Fruit fly (Drosophila melanogaster) whole organism, embryonic: ENCODE data around the gene CG17778.
A peak's percentile ranks its signal among the peaks of the same experiment; 100 is the strongest.

Source experiments
- Ada2b ChIP-seq: fragments of 200-800 bp; sonication (Bioruptor generic); IDR thresholded peaks from 2 replicates; pipeline ENCODE4 v1.3.6; 2022; ENCODE audit warnings: missing biosample characterization, missing genetic modification characterization
- Asciz ChIP-seq: fragments of 200-800 bp; sonication (Bioruptor generic); optimal IDR thresholded peaks from 2 replicates; lab custom pipeline; 2017; ENCODE audit warnings: missing biosample characterization, mild to moderate bottlenecking, missing genetic modification characterization, missing genetic modification reagents
- B-H1 ChIP-seq: fragments of 200-800 bp; sonication (Bioruptor generic); IDR thresholded peaks from 3 replicates; pipeline ENCODE4 v1.3.6; 2022; ENCODE audit warnings: missing biosample characterization, missing genetic modification characterization
- BEAF-32 ChIP-seq: fragments of 200-800 bp; sonication (Bioruptor generic); optimal IDR thresholded peaks from 3 replicates; lab custom pipeline; 2017; ENCODE audit warnings: missing biosample characterization, missing genetic modification characterization, mild to moderate bottlenecking, moderate library complexity, missing genetic modification reagents
- C15 ChIP-seq: fragments of 200-800 bp; sonication (Bioruptor generic); IDR thresholded peaks from 3 replicates; pipeline ENCODE4 v1.3.6; 2022; ENCODE audit warnings: missing biosample characterization, missing genetic modification characterization
- CG10543 ChIP-seq: fragments of 200-800 bp; sonication (Bioruptor generic); optimal IDR thresholded peaks from 3 replicates; lab custom pipeline; 2017; ENCODE audit warnings: missing biosample characterization, mild to moderate bottlenecking, missing genetic modification characterization, moderate library complexity
- CG11398 ChIP-seq: fragments of 200-800 bp; sonication (Bioruptor generic); optimal IDR thresholded peaks from 2 replicates; lab custom pipeline; 2016; ENCODE audit warnings: missing biosample characterization, missing genetic modification characterization
- CG11560 ChIP-seq: fragments of 200-800 bp; sonication (Bioruptor generic); IDR thresholded peaks from 3 replicates; pipeline ENCODE4 v1.3.6; 2022; ENCODE audit warnings: missing biosample characterization, missing genetic modification characterization
- CG11695 ChIP-seq: fragments of 200-800 bp; sonication (Bioruptor generic); IDR thresholded peaks from 3 replicates; pipeline ENCODE4 v1.3.6; 2022; ENCODE audit warnings: missing biosample characterization, missing genetic modification characterization
- CG13775 ChIP-seq: fragments of 200-800 bp; sonication (Bioruptor generic); optimal IDR thresholded peaks from 3 replicates; lab custom pipeline; 2017; ENCODE audit warnings: missing biosample characterization, mild to moderate bottlenecking, missing genetic modification characterization
- CG13894 ChIP-seq: fragments of 200-800 bp; sonication (Bioruptor generic); optimal IDR thresholded peaks from 3 replicates; lab custom pipeline; 2018; ENCODE audit warnings: missing biosample characterization, mild to moderate bottlenecking, missing genetic modification characterization, moderate library complexity
- CG14965 ChIP-seq: fragments of 200-800 bp; sonication (Bioruptor generic); optimal IDR thresholded peaks from 2 replicates; lab custom pipeline; 2016; ENCODE audit warnings: missing biosample characterization, missing genetic modification characterization, borderline replicate concordance
- CG16815 ChIP-seq: fragments of 200-800 bp; sonication (Bioruptor generic); optimal IDR thresholded peaks from 3 replicates; lab custom pipeline; 2017; ENCODE audit warnings: missing biosample characterization, mild to moderate bottlenecking, missing genetic modification characterization
- CG18764 ChIP-seq: fragments of 200-800 bp; sonication (Bioruptor generic); optimal IDR thresholded peaks from 3 replicates; lab custom pipeline; 2016; ENCODE audit warnings: missing biosample characterization, missing genetic modification characterization
- CG2120 ChIP-seq: fragments of 200-800 bp; sonication (Bioruptor generic); optimal IDR thresholded peaks from 3 replicates; lab custom pipeline; 2016; ENCODE audit warnings: missing biosample characterization, missing genetic modification characterization
- CG31441 ChIP-seq: fragments of 200-800 bp; sonication (Bioruptor generic); IDR thresholded peaks from 2 replicates; pipeline ENCODE4 v1.3.6; 2022; ENCODE audit warnings: missing biosample characterization, missing genetic modification characterization
- CG32767 ChIP-seq: fragments of 200-800 bp; sonication (Bioruptor generic); IDR thresholded peaks from 2 replicates; pipeline ENCODE4 v1.3.6; 2022; ENCODE audit warnings: missing biosample characterization, missing genetic modification characterization
- CG32772 ChIP-seq: fragments of 200-800 bp; sonication (Bioruptor generic); IDR thresholded peaks from 2 replicates; pipeline ENCODE4 v1.3.6; 2022; ENCODE audit warnings: missing biosample characterization, missing genetic modification characterization
- CG4328 ChIP-seq: fragments of 200-800 bp; sonication (Bioruptor generic); optimal IDR thresholded peaks from 3 replicates; lab custom pipeline; 2017; ENCODE audit warnings: missing biosample characterization, missing genetic modification reagents, missing genetic modification characterization
- CG4404 ChIP-seq: fragments of 200-800 bp; sonication (Bioruptor generic); IDR thresholded peaks from 2 replicates; pipeline ENCODE4 v1.3.6; 2022; ENCODE audit warnings: missing biosample characterization, missing genetic modification characterization
- CG4854 ChIP-seq: fragments of 200-800 bp; sonication (Bioruptor generic); optimal IDR thresholded peaks from 2 replicates; lab custom pipeline; 2016; ENCODE audit warnings: missing biosample characterization, missing genetic modification characterization, inconsistent platforms
- CG7987 ChIP-seq: fragments of 200-800 bp; sonication (Bioruptor generic); optimal IDR thresholded peaks from 2 replicates; lab custom pipeline; 2018; ENCODE audit warnings: missing biosample characterization, mild to moderate bottlenecking, missing genetic modification characterization, moderate library complexity
- CG8924 ChIP-seq: fragments of 200-800 bp; optimal IDR thresholded peaks from 3 replicates; lab custom pipeline; 2019; ENCODE audit warnings: missing biosample characterization, mild to moderate bottlenecking, missing genetic modification characterization, moderate library complexity
- CG9797 ChIP-seq: fragments of 200-800 bp; sonication (Bioruptor generic); optimal IDR thresholded peaks from 3 replicates; lab custom pipeline; 2018; ENCODE audit warnings: missing biosample characterization, mild to moderate bottlenecking, missing genetic modification characterization
- CoRest ChIP-seq: fragments of 200-800 bp; sonication (Bioruptor generic); optimal IDR thresholded peaks from 3 replicates; lab custom pipeline; 2018; ENCODE audit warnings: missing biosample characterization, mild to moderate bottlenecking, missing genetic modification characterization, moderate library complexity
- D19B ChIP-seq: fragments of 200-800 bp; sonication (Bioruptor generic); optimal IDR thresholded peaks from 2 replicates; lab custom pipeline; 2017; ENCODE audit warnings: missing biosample characterization, mild to moderate bottlenecking, missing genetic modification characterization
- Doc3 ChIP-seq: fragments of 200-800 bp; sonication (Bioruptor generic); IDR thresholded peaks from 3 replicates; pipeline ENCODE4 v1.3.6; 2022; ENCODE audit warnings: missing biosample characterization, missing genetic modification characterization; ENCODE audit not compliant: partially characterized antibody
- Hmr ChIP-seq: fragments of 200-800 bp; sonication (Bioruptor generic); optimal IDR thresholded peaks from 3 replicates; lab custom pipeline; 2017; ENCODE audit warnings: mild to moderate bottlenecking, missing biosample characterization, missing genetic modification reagents, missing genetic modification characterization
- Hr39 ChIP-seq: fragments of >200 bp; optimal IDR thresholded peaks from 2 replicates; lab custom pipeline; 2017
- Hsf ChIP-seq: fragments of 200-800 bp; sonication (Bioruptor generic); optimal IDR thresholded peaks from 3 replicates; lab custom pipeline; 2016; ENCODE audit warnings: missing biosample characterization, missing genetic modification characterization
- Max ChIP-seq: fragments of 200-800 bp; sonication (Bioruptor generic); optimal IDR thresholded peaks from 2 replicates; lab custom pipeline; 2016; ENCODE audit warnings: missing biosample characterization, mild to moderate bottlenecking, missing genetic modification characterization
- Med ChIP-seq: fragments of 200-800 bp; sonication (Bioruptor generic); peaks from one replicate; lab custom pipeline; 2016; ENCODE audit warnings: missing biosample characterization, missing genetic modification characterization, mild to moderate bottlenecking, inconsistent platforms, moderate library complexity
- Mes4 ChIP-seq: fragments of 200-800 bp; sonication (Bioruptor generic); optimal IDR thresholded peaks from 2 replicates; lab custom pipeline; 2016; ENCODE audit warnings: missing biosample characterization, missing genetic modification characterization
- Nf-YA ChIP-seq: fragments of 200-800 bp; sonication (Bioruptor generic); IDR thresholded peaks from 2 replicates; pipeline ENCODE4 v1.3.6; 2022; ENCODE audit warnings: missing biosample characterization, missing genetic modification characterization
- cg ChIP-seq: fragments of 200-800 bp; sonication (Bioruptor generic); optimal IDR thresholded peaks from 3 replicates; lab custom pipeline; 2019; ENCODE audit warnings: missing biosample characterization, mild to moderate bottlenecking, missing genetic modification characterization, moderate library complexity
- cwo ChIP-seq: fragments of 200-800 bp; sonication (Bioruptor generic); optimal IDR thresholded peaks from 3 replicates; lab custom pipeline; 2017; ENCODE audit warnings: missing biosample characterization, missing genetic modification characterization, mild to moderate bottlenecking, moderate library complexity, missing genetic modification reagents
- dm ChIP-seq: fragments of 200-800 bp; sonication (Bioruptor generic); optimal IDR thresholded peaks from 3 replicates; lab custom pipeline; 2016; ENCODE audit warnings: missing biosample characterization, missing genetic modification characterization
- exex ChIP-seq: fragments of 200-800 bp; sonication (Bioruptor generic); optimal IDR thresholded peaks from 4 replicates; lab custom pipeline; 2018; ENCODE audit warnings: missing biosample characterization, mild to moderate bottlenecking, missing genetic modification characterization, moderate library complexity
- gem ChIP-seq: fragments of 200-800 bp; sonication (Bioruptor generic); optimal IDR thresholded peaks from 2 replicates; lab custom pipeline; 2019; ENCODE audit warnings: missing biosample characterization, mild to moderate bottlenecking, missing genetic modification characterization, moderate library complexity
- her ChIP-seq: fragments of 200-800 bp; sonication (Bioruptor generic); optimal IDR thresholded peaks from 2 replicates; lab custom pipeline; 2016; ENCODE audit warnings: missing biosample characterization, missing genetic modification characterization
- inv ChIP-seq: fragments of 200-800 bp; sonication (Bioruptor generic); IDR thresholded peaks from 2 replicates; pipeline ENCODE4 v1.3.6; 2022; ENCODE audit warnings: missing biosample characterization, missing genetic modification characterization; ENCODE audit not compliant: partially characterized antibody
- nom ChIP-seq: fragments of 200-800 bp; sonication (Bioruptor generic); optimal IDR thresholded peaks from 2 replicates; lab custom pipeline; 2017; ENCODE audit warnings: missing biosample characterization, missing genetic modification characterization, mild to moderate bottlenecking, moderate library complexity, missing genetic modification reagents
- onecut ChIP-seq: fragments of 200-800 bp; sonication (Bioruptor generic); IDR thresholded peaks from 2 replicates; pipeline ENCODE4 v1.3.6; 2022; ENCODE audit warnings: missing biosample characterization, missing genetic modification characterization
- pb ChIP-seq: fragments of 200-800 bp; sonication (Bioruptor generic); optimal IDR thresholded peaks from 3 replicates; lab custom pipeline; 2016; ENCODE audit warnings: missing biosample characterization, missing genetic modification characterization
- peb ChIP-seq: fragments of 200-800 bp; sonication (Bioruptor generic); IDR thresholded peaks from 2 replicates; pipeline ENCODE4 v1.3.6; 2022; ENCODE audit warnings: missing biosample characterization, missing genetic modification characterization
- ranshi ChIP-seq: fragments of 200-800 bp; sonication (Bioruptor generic); IDR thresholded peaks from 2 replicates; pipeline ENCODE4 v1.3.6; 2022; ENCODE audit warnings: missing biosample characterization, missing genetic modification characterization
- sc ChIP-seq, 3 experiments: fragments of >200 bp in 2 of 3; fragments of 200-800 bp in 1 of 3; sonication (Bioruptor generic) in 1 of 3; optimal IDR thresholded peaks; 2 replicates in 2 of 3; 3 replicates in 1 of 3; lab custom pipeline; 2017; ENCODE audit warnings: mild to moderate bottlenecking in 1 of 3, missing biosample characterization in 1 of 3, missing genetic modification characterization in 1 of 3, missing genetic modification reagents in 1 of 3
- sens-2 ChIP-seq: fragments of 200-800 bp; sonication (Bioruptor generic); IDR thresholded peaks from 2 replicates; pipeline ENCODE4 v1.3.6; 2022; ENCODE audit warnings: missing biosample characterization, missing genetic modification characterization
- tll ChIP-seq, 2 experiments: fragments of 200-800 bp in 1 of 2; fragments of >200 bp in 1 of 2; sonication (Bioruptor generic) in 1 of 2; optimal IDR thresholded peaks; 2 replicates each; lab custom pipeline; 2017 to 2019; ENCODE audit warnings: missing biosample characterization in 2 of 2, missing genetic modification characterization in 2 of 2, mild to moderate bottlenecking in 1 of 2, moderate library complexity in 1 of 2
- yki ChIP-seq: fragments of >200 bp; optimal IDR thresholded peaks from 3 replicates; lab custom pipeline; 2018
- zf30C ChIP-seq: fragments of 200-800 bp; sonication (Bioruptor generic); optimal IDR thresholded peaks from 3 replicates; lab custom pipeline; 2018; ENCODE audit warnings: missing biosample characterization, mild to moderate bottlenecking, missing genetic modification characterization

Gene CG17778

DNA sequence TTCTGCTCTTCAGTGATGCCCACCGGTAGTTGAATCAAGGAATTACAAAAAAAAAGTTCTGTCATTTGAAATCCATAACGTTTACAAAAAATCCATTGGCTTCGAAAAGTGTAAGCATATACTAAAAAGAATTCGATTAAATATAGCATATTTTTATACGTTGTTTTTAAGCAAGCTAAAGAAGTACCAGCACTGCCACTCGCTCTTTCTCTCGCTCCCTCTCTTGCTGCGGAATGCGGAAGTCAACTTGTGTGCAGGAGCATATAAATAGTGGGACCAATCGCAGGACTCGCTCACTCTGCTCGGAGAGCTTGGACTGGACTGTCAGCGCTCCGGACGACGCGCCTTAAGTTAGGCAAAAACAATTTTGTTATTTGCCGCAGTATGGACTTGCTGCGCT lies at the start of gene CG17778 (continued):
- no peak for TF ChIP-seq CG9797 (GFP tag; lab: Kevin White, UChicago)
- TF ChIP-seq CG16815 (GFP tag; lab: Kevin White, UChicago), result no peak
- TF ChIP-seq Hsf (GFP tag; lab: Kevin White, UChicago), result no peak
- no peak for TF ChIP-seq CG13894
- TF ChIP-seq CG32772, result no peak
- peak; percentile 75 for TF ChIP-seq Med (GFP tag; lab: Kevin White, UChicago)
- TF ChIP-seq CG11560 (tag; lab: Robert Waterston, UW), result no peak
- TF ChIP-seq dm (GFP tag; lab: Kevin White, UChicago), result no peak
- no peak for TF ChIP-seq CG18764 (GFP tag; lab: Kevin White, UChicago)
- TF ChIP-seq BEAF-32 (GFP tag; lab: Kevin White, UChicago), result no peak
- TF ChIP-seq pb (GFP tag; lab: Kevin White, UChicago), result no peak
- TF ChIP-seq Max, result no peak
- no peak for TF ChIP-seq inv (GFP tag; lab: Robert Waterston, UW)
- TF ChIP-seq Nf-YA (GFP tag; lab: Robert Waterston, UW), result no peak
- no peak for TF ChIP-seq sens-2
- no peak for TF ChIP-seq CG10543 (GFP tag; lab: Kevin White, UChicago)
- TF ChIP-seq C15, result no peak
- TF ChIP-seq CoRest (tag; lab: Kevin White, UChicago), result no peak
- TF ChIP-seq CG8924, result no peak
- no peak for TF ChIP-seq sc (optimal IDR thresholded peaks at IDR 0.05; lab: Kevin White, UChicago)
- no peak for TF ChIP-seq sc (GFP tag; optimal IDR thresholded peaks at IDR 0.05; lab: Kevin White, UChicago)
- TF ChIP-seq Hmr (GFP tag; lab: Kevin White, UChicago), result no peak
- no peak for TF ChIP-seq CG4404
- peak; percentile 22; the same call in 1 of the 2 replicates for TF ChIP-seq ranshi (GFP tag; lab: Robert Waterston, UW)
- TF ChIP-seq CG11695 (GFP tag; lab: Robert Waterston, UW), result 0 out of 3 replicates have a peak, but pooled peaks have one; percentile 18
- no peak for TF ChIP-seq gem (tag; lab: Kevin White, UChicago)
- TF ChIP-seq exex (tag; lab: Kevin White, UChicago), result no peak
- no peak for TF ChIP-seq nom (GFP tag; lab: Kevin White, UChicago)
- no peak for TF ChIP-seq Mes4
- TF ChIP-seq CG11398 (GFP tag; lab: Kevin White, UChicago), result no peak
- no peak for TF ChIP-seq CG7987 (GFP tag; lab: Kevin White, UChicago)
- TF ChIP-seq cwo (GFP tag; lab: Kevin White, UChicago), result peak; percentile 2
- TF ChIP-seq Doc3 (GFP tag; lab: Robert Waterston, UW), result no peak
- no peak for TF ChIP-seq Hr39 (lab: Kevin White, UChicago)
- TF ChIP-seq B-H1 (GFP tag; lab: Robert Waterston, UW), result no peak
- 0 out of 2 replicates have a peak, but pooled peaks have one; percentile 11 for TF ChIP-seq Ada2b (GFP tag; lab: Robert Waterston, UW)
- no peak for TF ChIP-seq zf30C (GFP tag; lab: Kevin White, UChicago)
- no peak for TF ChIP-seq CG4854 (GFP tag; lab: Kevin White, UChicago)
- no peak for TF ChIP-seq CG13775 (GFP tag; lab: Kevin White, UChicago)
- TF ChIP-seq cg (GFP tag; lab: Kevin White, UChicago), result no peak
- TF ChIP-seq her (GFP tag; lab: Kevin White, UChicago), result no peak
- no peak for TF ChIP-seq CG32767 (GFP tag; lab: Robert Waterston, UW)
- TF ChIP-seq onecut (GFP tag; lab: Robert Waterston, UW), result no peak
- TF ChIP-seq CG2120 (GFP tag; lab: Kevin White, UChicago), result peak; percentile 32
- TF ChIP-seq peb (GFP tag; lab: Robert Waterston, UW), result no peak
- no peak for TF ChIP-seq yki (lab: Kevin White, UChicago)
- no peak for TF ChIP-seq tll (GFP tag; optimal IDR thresholded peaks at IDR 0.05; lab: Kevin White, UChicago)
- TF ChIP-seq Asciz (GFP tag; lab: Kevin White, UChicago), result no peak
- TF ChIP-seq D19B (GFP tag; lab: Kevin White, UChicago), result no peak
- TF ChIP-seq CG4328 (GFP tag; lab: Kevin White, UChicago), result no peak
- TF ChIP-seq CG14965 (GFP tag; lab: Kevin White, UChicago), result no peak
- TF ChIP-seq CG31441 (GFP tag; lab: Robert Waterston, UW), result no peak
